Worm (Caenorhabditis elegans): Measurements from ENCODE around the gene T19D7.6.

DNA sequence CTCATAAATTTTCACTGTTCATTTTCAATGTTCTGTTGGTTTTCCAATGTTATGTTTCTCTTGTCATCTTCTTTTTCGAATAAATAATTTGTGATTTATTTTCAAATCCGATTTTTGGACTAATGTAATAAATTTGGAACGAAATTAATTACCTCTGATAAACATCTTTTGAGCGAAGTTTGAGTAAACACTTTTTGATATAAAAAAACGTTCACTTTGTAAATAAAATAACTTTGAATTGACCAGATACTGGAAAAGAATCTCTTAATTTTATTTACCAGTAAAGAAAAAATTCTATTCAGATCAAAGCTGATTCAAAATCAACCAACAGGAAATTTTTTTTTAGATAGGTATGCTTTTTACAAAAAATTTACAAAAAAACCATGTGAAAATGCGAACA lies 1.2 kb upstream of the T19D7.6 start, which contains the start of gene lgc-32:
- no peak for TF ChIP-seq dao-5 (tag; optimal IDR thresholded peaks at IDR 0.05)
- TF ChIP-seq him-1 (tag; optimal IDR thresholded peaks at IDR 0.05): no peak
